Worm (Caenorhabditis elegans) whole organism, young adult: ENCODE measurements around the gene phy-2.

Experiments used
- C06A6.2 ChIP-seq: fragments of 200-800 bp; sonication (Bioruptor generic); conservative IDR thresholded peaks from 2 replicates; pipeline ENCODE4 v1.3.6; 2022; ENCODE audit warnings: missing genetic modification characterization, missing compliant biosample characterization
- D2030.7 ChIP-seq: fragments of 200-800 bp; sonication (Bioruptor generic); IDR thresholded peaks from 2 replicates; pipeline ENCODE4 v1.3.6; 2022; ENCODE audit warnings: missing genetic modification reagents, missing genetic modification characterization, missing compliant biosample characterization
- F33H1.4 ChIP-seq: fragments of 200-800 bp; sonication (Bioruptor generic); IDR thresholded peaks from 2 replicates; pipeline ENCODE4 v1.3.6; 2022; ENCODE audit warnings: missing genetic modification reagents, missing genetic modification characterization, missing compliant biosample characterization
- F52B5.7 ChIP-seq: sonication (generic microtip); optimal IDR thresholded peaks from 2 replicates; lab custom pipeline; 2016; ENCODE audit warnings: mild to moderate bottlenecking, missing genetic modification characterization, missing compliant biosample characterization
- F57C9.4 ChIP-seq: sonication (generic microtip); optimal IDR thresholded peaks from 2 replicates; lab custom pipeline; 2017; ENCODE audit warnings: mild to moderate bottlenecking, missing genetic modification characterization, missing compliant biosample characterization
- T26A5.8 ChIP-seq: sonication (generic microtip); optimal IDR thresholded peaks from 2 replicates; lab custom pipeline; 2016; ENCODE audit warnings: missing genetic modification characterization, missing compliant biosample characterization
- Y95B8A.8 ChIP-seq: fragments of 200-800 bp; sonication (Bioruptor generic); IDR thresholded peaks from 2 replicates; pipeline ENCODE4 v1.3.6; 2022; ENCODE audit warnings: missing genetic modification reagents, missing genetic modification characterization, missing compliant biosample characterization
- ama-1 ChIP-seq, 3 experiments: fragments of 150-350 bp in 1 of 3; sonication (generic microtip) in 2 of 3; optimal IDR thresholded peaks; 2 replicates each; lab custom pipeline; 2014 to 2018; ENCODE audit warnings: missing biosample characterization in 2 of 3, missing genetic modification characterization in 2 of 3, missing genetic modification reagents in 2 of 3
- atf-7 ChIP-seq: sonication (generic microtip); optimal IDR thresholded peaks from 2 replicates; lab custom pipeline; 2017; ENCODE audit warnings: mild to moderate bottlenecking, missing genetic modification characterization, missing compliant biosample characterization
- attf-3 ChIP-seq: fragments of 200-800 bp; sonication (Bioruptor generic); conservative IDR thresholded peaks from 2 replicates; pipeline ENCODE4 v1.3.6; 2022; ENCODE audit warnings: missing genetic modification reagents, missing genetic modification characterization, missing compliant biosample characterization
- bed-1 ChIP-seq: fragments of 200-800 bp; sonication (Bioruptor generic); IDR thresholded peaks from 2 replicates; pipeline ENCODE4 v1.3.6; 2022; ENCODE audit warnings: missing genetic modification reagents, missing genetic modification characterization, missing compliant biosample characterization
- cebp-2 ChIP-seq: fragments of 200-800 bp; sonication (Bioruptor generic); IDR thresholded peaks from 2 replicates; pipeline ENCODE4 v1.3.6; 2022; ENCODE audit warnings: missing genetic modification characterization, missing compliant biosample characterization
- ceh-100 ChIP-seq: fragments of 200-800 bp; sonication (Bioruptor generic); IDR thresholded peaks from 2 replicates; pipeline ENCODE4 v1.3.6; 2022; ENCODE audit warnings: missing genetic modification reagents, missing genetic modification characterization, missing compliant biosample characterization
- ceh-27 ChIP-seq: fragments of 200-800 bp; sonication (Bioruptor generic); optimal IDR thresholded peaks from 2 replicates; lab custom pipeline; 2018; ENCODE audit warnings: mild to moderate bottlenecking, missing genetic modification characterization, moderate library complexity, missing compliant biosample characterization
- ceh-58 ChIP-seq: fragments of 200-800 bp; sonication (Bioruptor generic); IDR thresholded peaks from 2 replicates; pipeline ENCODE4 v1.3.6; 2022; ENCODE audit warnings: missing genetic modification characterization, missing compliant biosample characterization
- ceh-79 ChIP-seq: sonication (generic microtip); optimal IDR thresholded peaks from 2 replicates; lab custom pipeline; 2017; ENCODE audit warnings: mild to moderate bottlenecking, missing genetic modification characterization, missing compliant biosample characterization
- chd-7 ChIP-seq: sonication (generic microtip); optimal IDR thresholded peaks from 2 replicates; lab custom pipeline; 2016; ENCODE audit warnings: mild to moderate bottlenecking, missing genetic modification characterization, moderate library complexity, missing compliant biosample characterization
- die-1 ChIP-seq: sonication (generic microtip); optimal IDR thresholded peaks from 2 replicates; lab custom pipeline; 2016; ENCODE audit warnings: missing genotype, mild to moderate bottlenecking, missing genetic modification characterization, missing compliant biosample characterization
- dox-1 ChIP-seq: fragments of 200-800 bp; sonication (Bioruptor generic); IDR thresholded peaks from 2 replicates; pipeline ENCODE4 v1.3.6; 2022; ENCODE audit warnings: missing genetic modification reagents, missing genetic modification characterization, missing compliant biosample characterization
- dpl-1 ChIP-seq: fragments of 150-350 bp; optimal IDR thresholded peaks from 2 replicates; lab custom pipeline; 2014; ENCODE audit warnings: missing biosample characterization, missing genetic modification reagents, missing genetic modification characterization
- efl-1 ChIP-seq: fragments of 150-350 bp; optimal IDR thresholded peaks from 2 replicates; lab custom pipeline; 2014; ENCODE audit warnings: missing biosample characterization, missing genetic modification reagents, missing genetic modification characterization
- ekl-4 ChIP-seq: fragments of 200-800 bp; sonication (Bioruptor generic); IDR thresholded peaks from 2 replicates; pipeline ENCODE4 v1.3.6; 2022; ENCODE audit warnings: missing genetic modification reagents, missing genetic modification characterization, missing compliant biosample characterization
- him-1 ChIP-seq: sonication (generic microtip); optimal IDR thresholded peaks from 2 replicates; lab custom pipeline; 2016; ENCODE audit warnings: missing genotype, missing genetic modification reagents, missing genetic modification characterization, missing compliant biosample characterization
- hmg-20 ChIP-seq: fragments of 200-800 bp; sonication (Bioruptor generic); IDR thresholded peaks from 2 replicates; pipeline ENCODE4 v1.3.6; 2022; ENCODE audit warnings: missing genetic modification reagents, missing genetic modification characterization, missing compliant biosample characterization
- lin-54 ChIP-seq: fragments of 200-800 bp; sonication (Bioruptor generic); optimal IDR thresholded peaks from 2 replicates; lab custom pipeline; 2018; ENCODE audit warnings: mild to moderate bottlenecking, missing genetic modification characterization, missing compliant biosample characterization
- lir-1 ChIP-seq: fragments of 200-800 bp; sonication (Bioruptor generic); conservative IDR thresholded peaks from 2 replicates; pipeline ENCODE4 v1.3.6; 2022; ENCODE audit warnings: missing genetic modification reagents, missing genetic modification characterization, missing compliant biosample characterization
- lsl-1 ChIP-seq: fragments of 200-800 bp; sonication (Bioruptor generic); optimal IDR thresholded peaks from 2 replicates; lab custom pipeline; 2018; ENCODE audit warnings: mild to moderate bottlenecking, missing genetic modification characterization, moderate library complexity, missing compliant biosample characterization
- madf-6 ChIP-seq: fragments of 200-800 bp; sonication (Bioruptor generic); IDR thresholded peaks from 2 replicates; pipeline ENCODE4 v1.3.6; 2022; ENCODE audit warnings: missing genetic modification reagents, missing genetic modification characterization, missing compliant biosample characterization
- madf-8 ChIP-seq: fragments of 200-800 bp; sonication (Bioruptor generic); conservative IDR thresholded peaks from 2 replicates; pipeline ENCODE4 v1.3.6; 2022; ENCODE audit warnings: missing genetic modification reagents, missing genetic modification characterization, missing compliant biosample characterization
- nfya-2 ChIP-seq: fragments of 200-800 bp; sonication (Bioruptor generic); IDR thresholded peaks from 2 replicates; pipeline ENCODE4 v1.3.6; 2022; ENCODE audit warnings: missing genetic modification reagents, missing genetic modification characterization, missing compliant biosample characterization
- nfyb-1 ChIP-seq: fragments of 200-800 bp; sonication (Bioruptor generic); IDR thresholded peaks from 2 replicates; pipeline ENCODE4 v1.3.6; 2022; ENCODE audit warnings: missing genetic modification reagents, missing genetic modification characterization, missing compliant biosample characterization
- nhr-179 ChIP-seq: sonication (generic microtip); optimal IDR thresholded peaks from 2 replicates; lab custom pipeline; 2016; ENCODE audit warnings: mild to moderate bottlenecking, missing genetic modification characterization, missing compliant biosample characterization
- nhr-80 ChIP-seq: sonication (generic microtip); optimal IDR thresholded peaks from 2 replicates; lab custom pipeline; 2016; ENCODE audit warnings: missing genetic modification characterization, missing compliant biosample characterization
- pbrm-1 ChIP-seq: fragments of 200-800 bp; sonication (Bioruptor generic); IDR thresholded peaks from 2 replicates; pipeline ENCODE4 v1.3.6; 2022; ENCODE audit warnings: missing genetic modification reagents, missing genetic modification characterization, missing compliant biosample characterization
- pha-4 ChIP-seq: fragments of 150-350 bp; sonication (generic microtip); optimal IDR thresholded peaks from 2 replicates; lab custom pipeline; 2014; ENCODE audit warnings: missing biosample characterization, missing genetic modification reagents, missing genetic modification characterization
- sdz-38 ChIP-seq: sonication (generic microtip); optimal IDR thresholded peaks from 2 replicates; lab custom pipeline; 2016; ENCODE audit warnings: missing genotype, missing genetic modification characterization, missing compliant biosample characterization
- snpc-1.3 ChIP-seq: sonication (generic microtip); optimal IDR thresholded peaks from 2 replicates; lab custom pipeline; 2017; ENCODE audit warnings: missing genetic modification characterization, mild to moderate bottlenecking, missing compliant biosample characterization, antibody characterized with exemption, moderate library complexity, missing genotype, missing genetic modification reagents; ENCODE audit not compliant: insufficient read depth
- snpc-3.4 ChIP-seq: sonication (generic microtip); optimal IDR thresholded peaks from 2 replicates; lab custom pipeline; 2017; ENCODE audit warnings: missing genetic modification characterization, mild to moderate bottlenecking, missing compliant biosample characterization, antibody characterized with exemption, moderate library complexity, missing genotype, missing genetic modification reagents
- snpc-4 ChIP-seq, 5 experiments: fragments of 150-350 bp in 1 of 5; sonication (generic microtip) in 4 of 5; optimal IDR thresholded peaks; 2 replicates each; lab custom pipeline; 2014 to 2018; ENCODE audit warnings: missing genetic modification characterization in 5 of 5, missing biosample characterization in 3 of 5, antibody characterized with exemption in 2 of 5, mild to moderate bottlenecking in 2 of 5, missing compliant biosample characterization in 2 of 5, missing genotype in 2 of 5, moderate library complexity in 2 of 5, missing genetic modification reagents in 1 of 5
- unc-130 ChIP-seq: sonication (generic microtip); optimal IDR thresholded peaks from 2 replicates; lab custom pipeline; 2016; ENCODE audit warnings: missing genetic modification reagents, missing genetic modification characterization, missing compliant biosample characterization
- unc-62 ChIP-seq: fragments of 150-350 bp; optimal IDR thresholded peaks from 2 replicates; lab custom pipeline; 2014; ENCODE audit warnings: missing biosample characterization, missing genetic modification reagents, missing genetic modification characterization
- xnd-1 ChIP-seq: sonication (generic microtip); optimal IDR thresholded peaks from 2 replicates; lab custom pipeline; 2016; ENCODE audit warnings: missing genotype, missing genetic modification reagents, missing genetic modification characterization, missing compliant biosample characterization

Gene phy-2

DNA sequence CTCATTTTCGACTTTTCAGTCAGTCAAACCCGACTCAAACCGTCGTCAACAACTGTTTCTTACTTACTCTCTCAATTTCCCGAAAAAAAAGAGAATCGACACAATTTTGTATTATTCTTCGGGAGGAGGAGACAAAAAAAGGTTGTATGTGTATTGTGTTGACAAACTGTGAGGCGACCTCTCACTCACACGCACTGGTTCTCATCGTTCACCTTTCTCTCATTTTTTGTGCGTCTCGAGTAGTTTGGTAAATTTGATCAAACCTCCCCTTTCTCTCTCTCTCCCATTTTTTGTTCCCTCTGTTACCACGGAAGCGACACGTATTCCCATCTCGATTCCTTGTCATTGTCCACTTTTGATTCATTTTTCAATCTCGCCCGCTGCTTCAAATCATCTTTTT lies 17.0 kb downstream of the phy-2 start:
- TF ChIP-seq ceh-27 (GFP tag; lab: Kevin White, UChicago) (peak; percentile 53), nfyb-1 (GFP tag; lab: Robert Waterston, UW) (0 out of 2 replicates have a peak, but pooled peaks have one; percentile 28), madf-6 (GFP tag; lab: Robert Waterston, UW) (no peak), nhr-179 (tag; lab: Kevin White, UChicago) (no peak)

- TF ChIP-seq nfyb-1 (GFP tag; lab: Robert Waterston, UW) = peak; percentile 9; the same call in 1 of the 2 replicates
- TF ChIP-seq unc-62 (GFP tag; lab: Kevin White, UChicago) = peak; percentile 39
- TF ChIP-seq pha-4 (tag; lab: Kevin White, UChicago) = peak; percentile 70
- no peak for TF ChIP-seq ceh-79
- no peak for TF ChIP-seq C06A6.2 (GFP tag; lab: Robert Waterston, UW)
- peak; percentile 78 for TF ChIP-seq atf-7 (tag; lab: Kevin White, UChicago)
- peak; percentile 38 for TF ChIP-seq nhr-80 (tag; lab: Kevin White, UChicago)
- no peak for TF ChIP-seq F52B5.7
- TF ChIP-seq sdz-38 (tag; lab: Kevin White, UChicago) = no peak
- TF ChIP-seq dox-1 = 0 out of 2 replicates have a peak, but pooled peaks have one; percentile 24
- no peak for TF ChIP-seq die-1 (tag; lab: Kevin White, UChicago)
- 0 out of 2 replicates have a peak, but pooled peaks have one; percentile 23 for TF ChIP-seq Y95B8A.8 (GFP tag; lab: Robert Waterston, UW)
- TF ChIP-seq F57C9.4 = no peak
- TF ChIP-seq lir-1 = 0 out of 2 replicates have a peak, but pooled peaks have one; percentile 37
- 0 out of 2 replicates have a peak, but pooled peaks have one; percentile 15 for TF ChIP-seq pbrm-1 (GFP tag; lab: Robert Waterston, UW)
- TF ChIP-seq ama-1 (optimal IDR thresholded peaks at IDR 0.05; lab: Kevin White, UChicago) = no peak
- no peak for TF ChIP-seq ama-1 (GFP tag; optimal IDR thresholded peaks at IDR 0.05; lab: Kevin White, UChicago)
- no peak for TF ChIP-seq ekl-4 (GFP tag; lab: Robert Waterston, UW)
- TF ChIP-seq chd-7 (tag; lab: Kevin White, UChicago) = peak; percentile 39
- no peak for TF ChIP-seq nfya-2
- TF ChIP-seq, all 124 proteins: peak for 10
Measured at ce11 chrIV:12197679-12198078, 18.1 kb downstream of the phy-2 start.

DNA sequence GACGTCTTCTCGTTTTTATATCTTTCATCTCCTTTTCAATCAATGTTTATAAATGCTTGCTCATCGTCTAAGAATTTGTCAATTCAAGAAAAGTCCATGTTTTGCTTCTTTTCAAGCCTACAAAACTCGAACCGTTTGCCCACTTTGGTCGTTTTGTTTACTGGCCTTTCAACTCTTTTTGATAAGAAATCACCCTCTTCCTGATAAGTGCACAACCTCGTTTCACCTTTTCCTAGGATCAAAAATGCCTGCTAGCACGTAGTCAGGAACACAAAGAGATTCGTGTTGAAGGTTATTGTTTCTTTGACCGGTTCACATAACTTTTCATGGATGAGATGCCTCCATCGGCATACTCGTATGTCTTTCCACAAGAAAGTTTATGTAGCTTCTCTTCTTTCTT lies 19.2 kb downstream of the phy-2 start:
- TF ChIP-seq nhr-80 (tag; lab: Kevin White, UChicago) (peak; percentile 42), efl-1 (GFP tag; lab: Kevin White, UChicago) (no peak)

DNA sequence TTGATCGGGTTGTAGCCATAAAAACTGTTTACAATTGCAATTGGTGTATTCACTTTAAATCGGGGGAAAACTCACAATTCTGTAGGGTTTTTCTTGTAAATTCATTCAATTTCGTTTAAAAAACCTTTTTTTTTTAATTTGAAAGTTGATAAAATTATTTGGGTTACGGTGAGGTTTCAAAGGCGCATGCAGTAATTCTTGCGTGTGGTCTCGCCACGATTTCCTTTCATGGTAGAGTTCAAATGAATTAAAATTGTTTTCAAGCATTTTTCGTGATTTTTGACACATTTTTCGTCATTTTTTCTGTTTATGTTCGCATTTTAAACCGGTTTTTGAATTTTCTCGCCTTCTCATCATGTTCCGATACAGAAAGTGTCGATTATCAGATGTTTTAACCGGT lies 21.1 kb downstream of the phy-2 start:
- TF ChIP-seq cebp-2 = no peak
- peak; percentile 60 for TF ChIP-seq snpc-1.3 (tag; lab: Kevin White, UChicago)
- peak; percentile 89 for TF ChIP-seq xnd-1
- no peak for TF ChIP-seq ceh-100 (GFP tag; lab: Robert Waterston, UW)
- TF ChIP-seq T26A5.8 (tag; lab: Kevin White, UChicago) = no peak
- peak; percentile 54; the same call in 1 of the 2 replicates for TF ChIP-seq D2030.7 (GFP tag; lab: Robert Waterston, UW)
- no peak for TF ChIP-seq hmg-20
- TF ChIP-seq bed-1 (GFP tag; lab: Robert Waterston, UW) = no peak
- TF ChIP-seq lsl-1 (GFP tag; lab: Kevin White, UChicago) = peak; percentile 93
- TF ChIP-seq efl-1 (GFP tag; lab: Kevin White, UChicago) = peak; percentile 35
- peak; percentile 91 for TF ChIP-seq madf-6 (GFP tag; lab: Robert Waterston, UW)
- TF ChIP-seq unc-130 = no peak
- peak; percentile 91 for TF ChIP-seq F33H1.4 (GFP tag; lab: Robert Waterston, UW)
- no peak for TF ChIP-seq ceh-58 (GFP tag; lab: Robert Waterston, UW)
- peak; percentile 41 for TF ChIP-seq snpc-4 (GFP tag; optimal IDR thresholded peaks at IDR 0.05; lab: Kevin White, UChicago)
- TF ChIP-seq snpc-4 (tag; optimal IDR thresholded peaks at IDR 0.05; lab: Kevin White, UChicago) = peak in 2 of 4 experiments; percentile 39 to 60
- peak; percentile 70 for TF ChIP-seq madf-8 (GFP tag; lab: Robert Waterston, UW)
- TF ChIP-seq lin-54 = peak; percentile 58
- TF ChIP-seq him-1 (tag; lab: Kevin White, UChicago) = peak; percentile 14
- TF ChIP-seq snpc-3.4 (tag; lab: Kevin White, UChicago) = no peak
- peak; percentile 37; the same call in 1 of the 2 replicates for TF ChIP-seq attf-3 (GFP tag; lab: Robert Waterston, UW)
- TF ChIP-seq dpl-1 (GFP tag; lab: Kevin White, UChicago) = peak; percentile 16
